Fruit fly (Drosophila melanogaster) whole organism, embryonic: Measurements from ENCODE around the gene Acat1.

ENCODE experiments used
- Atf-2 ChIP-seq: fragments of 200-800 bp; sonication (Bioruptor generic); optimal IDR thresholded peaks from 2 replicates; lab custom pipeline; 2016; ENCODE audit warnings: missing biosample characterization, missing genetic modification characterization
- CG10366 ChIP-seq: fragments of 200-800 bp; sonication (Bioruptor generic); IDR thresholded peaks from 2 replicates; pipeline ENCODE4 v1.3.6; 2022; ENCODE audit warnings: missing biosample characterization, missing genetic modification characterization
- CG10543 ChIP-seq: fragments of 200-800 bp; sonication (Bioruptor generic); optimal IDR thresholded peaks from 3 replicates; lab custom pipeline; 2017; ENCODE audit warnings: missing biosample characterization, mild to moderate bottlenecking, missing genetic modification characterization, moderate library complexity
- CG18619 ChIP-seq: fragments of 200-800 bp; sonication (Bioruptor generic); optimal IDR thresholded peaks from 3 replicates; lab custom pipeline; 2017; ENCODE audit warnings: missing biosample characterization, mild to moderate bottlenecking, missing genetic modification characterization
- CG18764 ChIP-seq: fragments of 200-800 bp; sonication (Bioruptor generic); optimal IDR thresholded peaks from 3 replicates; lab custom pipeline; 2016; ENCODE audit warnings: missing biosample characterization, missing genetic modification characterization
- CG2129 ChIP-seq: fragments of 200-800 bp; sonication (Bioruptor generic); IDR thresholded peaks from 2 replicates; pipeline ENCODE4 v1.3.6; 2022; ENCODE audit warnings: missing biosample characterization, missing genetic modification characterization; ENCODE audit not compliant: partially characterized antibody
- CG2875 ChIP-seq: fragments of 200-800 bp; sonication (Bioruptor generic); optimal IDR thresholded peaks from 2 replicates; lab custom pipeline; 2017; ENCODE audit warnings: missing biosample characterization, mild to moderate bottlenecking, missing genetic modification characterization, missing genetic modification reagents
- CG2889 ChIP-seq: fragments of 200-800 bp; sonication (Bioruptor generic); IDR thresholded peaks from 3 replicates; pipeline ENCODE4 v1.3.6; 2022; ENCODE audit warnings: missing biosample characterization, missing genetic modification characterization
- CG4360 ChIP-seq: fragments of 200-800 bp; sonication (Bioruptor generic); IDR thresholded peaks from 2 replicates; pipeline ENCODE4 v1.3.6; 2022; ENCODE audit warnings: missing biosample characterization, missing genetic modification characterization
- CG43689 ChIP-seq: fragments of 200-800 bp; sonication (Bioruptor generic); IDR thresholded peaks from 2 replicates; pipeline ENCODE4 v1.3.6; 2022; ENCODE audit warnings: missing biosample characterization, missing genetic modification characterization
- CG6689 ChIP-seq: fragments of 200-800 bp; sonication (Bioruptor generic); IDR thresholded peaks from 2 replicates; pipeline ENCODE4 v1.3.6; 2022; ENCODE audit warnings: missing biosample characterization, missing genetic modification characterization
- CG8089 ChIP-seq: fragments of 200-800 bp; sonication (Bioruptor generic); optimal IDR thresholded peaks from 3 replicates; lab custom pipeline; 2016; ENCODE audit warnings: missing biosample characterization, missing genetic modification characterization
- CoRest ChIP-seq: fragments of 200-800 bp; sonication (Bioruptor generic); optimal IDR thresholded peaks from 3 replicates; lab custom pipeline; 2018; ENCODE audit warnings: missing biosample characterization, mild to moderate bottlenecking, missing genetic modification characterization, moderate library complexity
- Dref ChIP-seq: fragments of 200-800 bp; sonication (Bioruptor generic); IDR thresholded peaks from 2 replicates; pipeline ENCODE4 v1.3.6; 2022; ENCODE audit warnings: missing biosample characterization, missing genetic modification characterization
- E2f2 ChIP-seq: fragments of 200-800 bp; sonication (Bioruptor generic); IDR thresholded peaks from 2 replicates; pipeline ENCODE4 v1.3.6; 2022; ENCODE audit warnings: missing biosample characterization, missing genetic modification characterization
- HmgD ChIP-seq: fragments of 200-800 bp; sonication (Bioruptor generic); optimal IDR thresholded peaks from 3 replicates; lab custom pipeline; 2016; ENCODE audit warnings: missing biosample characterization, missing genetic modification characterization
- Jarid2 ChIP-seq: fragments of 200-800 bp; sonication (Bioruptor generic); optimal IDR thresholded peaks from 3 replicates; lab custom pipeline; 2017; ENCODE audit warnings: mild to moderate bottlenecking, missing biosample characterization, missing genetic modification reagents, missing genetic modification characterization
- Kr ChIP-seq: fragments of 200-800 bp; sonication (Bioruptor generic); optimal IDR thresholded peaks from 2 replicates; lab custom pipeline; 2017; ENCODE audit warnings: missing biosample characterization, mild to moderate bottlenecking, missing genetic modification characterization
- Lim3 ChIP-seq: fragments of 200-800 bp; sonication (Bioruptor generic); IDR thresholded peaks from 2 replicates; pipeline ENCODE4 v1.3.6; 2022; ENCODE audit warnings: missing biosample characterization, missing genetic modification characterization
- MESR4 ChIP-seq: fragments of 200-800 bp; sonication (Bioruptor generic); optimal IDR thresholded peaks from 2 replicates; lab custom pipeline; 2018; ENCODE audit warnings: missing biosample characterization, mild to moderate bottlenecking, missing genetic modification characterization, moderate library complexity
- Mad ChIP-seq: fragments of 200-800 bp; sonication (Bioruptor generic); optimal IDR thresholded peaks from 2 replicates; lab custom pipeline; 2016; ENCODE audit warnings: missing biosample characterization, missing genetic modification characterization
- Max ChIP-seq: fragments of 200-800 bp; sonication (Bioruptor generic); optimal IDR thresholded peaks from 2 replicates; lab custom pipeline; 2016; ENCODE audit warnings: missing biosample characterization, mild to moderate bottlenecking, missing genetic modification characterization
- Pdp1 ChIP-seq, 2 experiments: fragments of 200-800 bp; sonication (Bioruptor generic); optimal IDR thresholded peaks; 3 replicates each; lab custom pipeline; 2016; ENCODE audit warnings: missing biosample characterization in 2 of 2, missing genetic modification characterization in 2 of 2, mild to moderate bottlenecking in 1 of 2, moderate library complexity in 1 of 2
- Ptx1 ChIP-seq: fragments of 200-800 bp; sonication (Bioruptor generic); IDR thresholded peaks from 2 replicates; pipeline ENCODE4 v1.3.6; 2022; ENCODE audit warnings: missing biosample characterization, missing genetic modification characterization
- Scr ChIP-seq: fragments of 200-800 bp; sonication (Bioruptor generic); IDR thresholded peaks from 2 replicates; pipeline ENCODE4 v1.3.6; 2022; ENCODE audit warnings: missing biosample characterization, missing genetic modification characterization; ENCODE audit not compliant: partially characterized antibody
- Sox102F ChIP-seq: fragments of 200-800 bp; sonication (Bioruptor generic); optimal IDR thresholded peaks from 2 replicates; lab custom pipeline; 2018; ENCODE audit warnings: missing biosample characterization, mild to moderate bottlenecking, missing genetic modification characterization, moderate library complexity
- TFAM ChIP-seq: fragments of 200-800 bp; sonication (Bioruptor generic); optimal IDR thresholded peaks from 2 replicates; lab custom pipeline; 2017; ENCODE audit warnings: missing biosample characterization, missing genetic modification characterization, inconsistent platforms
- crol ChIP-seq: fragments of 200-800 bp; sonication (Bioruptor generic); IDR thresholded peaks from 2 replicates; pipeline ENCODE4 v1.3.6; 2022; ENCODE audit warnings: missing biosample characterization, missing genetic modification characterization
- ems ChIP-seq: fragments of 200-800 bp; sonication (Bioruptor generic); optimal IDR thresholded peaks from 3 replicates; lab custom pipeline; 2016; ENCODE audit warnings: missing biosample characterization, missing genetic modification characterization
- exex ChIP-seq: fragments of 200-800 bp; sonication (Bioruptor generic); optimal IDR thresholded peaks from 4 replicates; lab custom pipeline; 2018; ENCODE audit warnings: missing biosample characterization, mild to moderate bottlenecking, missing genetic modification characterization, moderate library complexity
- fd64A ChIP-seq: fragments of 200-800 bp; sonication (Bioruptor generic); optimal IDR thresholded peaks from 3 replicates; lab custom pipeline; 2018; ENCODE audit warnings: missing biosample characterization, mild to moderate bottlenecking, missing genetic modification characterization
- grn ChIP-seq: fragments of 200-800 bp; sonication (Bioruptor generic); optimal IDR thresholded peaks from 3 replicates; lab custom pipeline; 2017; ENCODE audit warnings: missing biosample characterization, missing genetic modification characterization
- gro ChIP-seq: fragments of 200-800 bp; sonication (Bioruptor generic); optimal IDR thresholded peaks from 2 replicates; lab custom pipeline; 2016; ENCODE audit warnings: missing biosample characterization, missing genetic modification characterization
- jigr1 ChIP-seq: fragments of 200-800 bp; sonication (Bioruptor generic); IDR thresholded peaks from 3 replicates; pipeline ENCODE4 v1.3.6; 2022; ENCODE audit warnings: missing biosample characterization, missing genetic modification characterization
- nau ChIP-seq: fragments of 200-800 bp; sonication (Bioruptor generic); optimal IDR thresholded peaks from 3 replicates; lab custom pipeline; 2017; ENCODE audit warnings: missing biosample characterization, mild to moderate bottlenecking, missing genetic modification characterization, missing genetic modification reagents
- nerfin-1 ChIP-seq: fragments of 200-800 bp; sonication (Bioruptor generic); optimal IDR thresholded peaks from 3 replicates; lab custom pipeline; 2019; ENCODE audit warnings: missing biosample characterization, mild to moderate bottlenecking, missing genetic modification characterization, moderate library complexity
- nmo ChIP-seq: fragments of 200-800 bp; sonication (Bioruptor generic); optimal IDR thresholded peaks from 2 replicates; lab custom pipeline; 2018; ENCODE audit warnings: missing biosample characterization, mild to moderate bottlenecking, missing genetic modification characterization, moderate library complexity
- phol ChIP-seq: fragments of 200-800 bp; sonication (Bioruptor generic); optimal IDR thresholded peaks from 3 replicates; lab custom pipeline; 2018; ENCODE audit warnings: missing biosample characterization, mild to moderate bottlenecking, missing genetic modification characterization, moderate library complexity
- pzg ChIP-seq: fragments of 200-800 bp; sonication (Bioruptor generic); optimal IDR thresholded peaks from 3 replicates; lab custom pipeline; 2018; ENCODE audit warnings: missing biosample characterization, mild to moderate bottlenecking, missing genetic modification characterization, moderate library complexity
- sens-2 ChIP-seq: fragments of 200-800 bp; sonication (Bioruptor generic); IDR thresholded peaks from 2 replicates; pipeline ENCODE4 v1.3.6; 2022; ENCODE audit warnings: missing biosample characterization, missing genetic modification characterization
- seq ChIP-seq: fragments of 200-800 bp; sonication (Bioruptor generic); IDR thresholded peaks from 2 replicates; pipeline ENCODE4 v1.3.6; 2022; ENCODE audit warnings: missing biosample characterization, missing genetic modification characterization
- sima ChIP-seq: fragments of 200-800 bp; sonication (Bioruptor generic); optimal IDR thresholded peaks from 2 replicates; lab custom pipeline; 2016; ENCODE audit warnings: missing biosample characterization, missing genetic modification characterization
- slou ChIP-seq: fragments of 200-800 bp; sonication (Bioruptor generic); optimal IDR thresholded peaks from 3 replicates; lab custom pipeline; 2016; ENCODE audit warnings: missing biosample characterization, missing genetic modification characterization
- sob ChIP-seq: fragments of 200-800 bp; sonication (Bioruptor generic); IDR thresholded peaks from 2 replicates; pipeline ENCODE4 v1.3.6; 2022; ENCODE audit warnings: missing biosample characterization, missing genetic modification characterization
- sug ChIP-seq: fragments of 200-800 bp; optimal IDR thresholded peaks from 2 replicates; lab custom pipeline; 2019; ENCODE audit warnings: missing biosample characterization, mild to moderate bottlenecking, missing genetic modification characterization, moderate library complexity
- tap ChIP-seq: fragments of 200-800 bp; optimal IDR thresholded peaks from 3 replicates; lab custom pipeline; 2019; ENCODE audit warnings: missing biosample characterization, mild to moderate bottlenecking, missing genetic modification characterization, moderate library complexity
- tgo ChIP-seq: fragments of 200-800 bp; sonication (Bioruptor generic); IDR thresholded peaks from 3 replicates; pipeline ENCODE4 v1.3.6; 2022; ENCODE audit warnings: missing biosample characterization, missing genetic modification characterization
- tna ChIP-seq: fragments of 200-800 bp; sonication (Bioruptor generic); IDR thresholded peaks from 2 replicates; pipeline ENCODE4 v1.3.6; 2022; ENCODE audit warnings: missing biosample characterization, missing genetic modification characterization; ENCODE audit not compliant: partially characterized antibody
- tup ChIP-seq: fragments of 200-800 bp; sonication (Bioruptor generic); optimal IDR thresholded peaks from 2 replicates; lab custom pipeline; 2016; ENCODE audit warnings: missing biosample characterization, mild to moderate bottlenecking, missing genetic modification characterization, moderate library complexity
- unc-4 ChIP-seq: fragments of 200-800 bp; sonication (Bioruptor generic); IDR thresholded peaks from 2 replicates; pipeline ENCODE4 v1.3.6; 2022; ENCODE audit warnings: missing biosample characterization, missing genetic modification characterization; ENCODE audit not compliant: partially characterized antibody

The Acat1 gene

dm6 chrX:7911983-7912630, 23.5 kb upstream of the Acat1 start, which contains the start of gene snz (continued):
- TF ChIP-seq E2f2 (GFP tag; lab: Robert Waterston, UW): peak; percentile 83
- TF ChIP-seq jigr1: no peak
- no peak for TF ChIP-seq sima (GFP tag; lab: Kevin White, UChicago)
- peak; percentile 88 for TF ChIP-seq Dref (GFP tag; lab: Robert Waterston, UW)
- no peak for TF ChIP-seq tap (tag; lab: Kevin White, UChicago)
- no peak for TF ChIP-seq CG6689
- peak; percentile 68 for TF ChIP-seq exex (tag; lab: Kevin White, UChicago)
- TF ChIP-seq pzg: peak; percentile 57
- peak; percentile 77 for TF ChIP-seq sug (tag; lab: Kevin White, UChicago)
- TF ChIP-seq sob (GFP tag; lab: Robert Waterston, UW): no peak
- TF ChIP-seq CG10543: peak; percentile 50
- peak; percentile 74 for TF ChIP-seq Scr (GFP tag; lab: Robert Waterston, UW)
- TF ChIP-seq Mad (GFP tag; lab: Kevin White, UChicago): no peak
- TF ChIP-seq Jarid2 (GFP tag; lab: Kevin White, UChicago): no peak
- TF ChIP-seq CG2129: peak; percentile 29; the same call in 1 of the 2 replicates
- peak; percentile 77 for TF ChIP-seq CG4360 (GFP tag; lab: Robert Waterston, UW)
- TF ChIP-seq MESR4 (GFP tag; lab: Kevin White, UChicago): peak; percentile 38
- TF ChIP-seq Lim3 (GFP tag; lab: Robert Waterston, UW): no peak

- TF ChIP-seq CG18764 (GFP tag; lab: Kevin White, UChicago): no peak
- no peak for TF ChIP-seq CG18619
- no peak for TF ChIP-seq nau (GFP tag; lab: Kevin White, UChicago)
- peak in 1 of 2 experiments; percentile 9 for TF ChIP-seq Pdp1 (GFP tag; optimal IDR thresholded peaks at IDR 0.05; lab: Kevin White, UChicago)
- TF ChIP-seq tup: no peak
- TF ChIP-seq gro: no peak
- TF ChIP-seq Atf-2 (GFP tag; lab: Kevin White, UChicago): no peak
- no peak for TF ChIP-seq crol
- TF ChIP-seq grn: no peak
- TF ChIP-seq phol: peak; percentile 30
- no peak for TF ChIP-seq Kr
- TF ChIP-seq sens-2 (GFP tag; lab: Robert Waterston, UW): no peak
- no peak for TF ChIP-seq HmgD (GFP tag; lab: Kevin White, UChicago)
- TF ChIP-seq unc-4 (GFP tag; lab: Robert Waterston, UW): no peak
- no peak for TF ChIP-seq CG2875 (GFP tag; lab: Kevin White, UChicago)
- TF ChIP-seq Max (GFP tag; lab: Kevin White, UChicago): no peak
- peak; percentile 29 for TF ChIP-seq CoRest
- TF ChIP-seq CG2889 (GFP tag; lab: Robert Waterston, UW): no peak
- TF ChIP-seq slou: no peak
- TF ChIP-seq CG10366 (GFP tag; lab: Robert Waterston, UW): no peak
- TF ChIP-seq Ptx1 (GFP tag; lab: Robert Waterston, UW): peak; percentile 42; the same call in 1 of the 2 replicates
- TF ChIP-seq nerfin-1 (tag; lab: Kevin White, UChicago): no peak
- TF ChIP-seq fd64A (GFP tag; lab: Kevin White, UChicago): no peak
- TF ChIP-seq tna (GFP tag; lab: Robert Waterston, UW): no peak
- no peak for TF ChIP-seq Sox102F
- no peak for TF ChIP-seq tgo
- TF ChIP-seq CG43689 (GFP tag; lab: Robert Waterston, UW): no peak
- TF ChIP-seq nmo (GFP tag; lab: Kevin White, UChicago): peak; percentile 17
- TF ChIP-seq seq (GFP tag; lab: Robert Waterston, UW): peak; percentile 37; the same call in 1 of the 2 replicates
- no peak for TF ChIP-seq ems (GFP tag; lab: Kevin White, UChicago)
- no peak for TF ChIP-seq TFAM (GFP tag; lab: Kevin White, UChicago)
- no peak for TF ChIP-seq CG8089 (GFP tag; lab: Kevin White, UChicago)
These were observed 20.9 kb upstream of the Acat1 start for dm6 chrX:7909482-7909881.
